Fruit fly (Drosophila melanogaster) whole organism, pupa: ENCODE measurements around the gene CG14655.

Experiments
- CG17806 ChIP-seq: fragments of 200-800 bp; sonication (Bioruptor generic); optimal IDR thresholded peaks from 2 replicates; lab custom pipeline; 2018; ENCODE audit warnings: missing biosample characterization, mild to moderate bottlenecking, missing genetic modification characterization, moderate library complexity
- CG32121 ChIP-seq: fragments of 200-800 bp; sonication (Bioruptor generic); IDR thresholded peaks from 2 replicates; pipeline ENCODE4 v1.3.6; 2022; ENCODE audit warnings: missing biosample characterization, missing genetic modification characterization
- CG34367 ChIP-seq: fragments of 200-800 bp; sonication (Bioruptor generic); optimal IDR thresholded peaks from 2 replicates; lab custom pipeline; 2018; ENCODE audit warnings: missing biosample characterization, mild to moderate bottlenecking, missing genetic modification characterization
- CG8301 ChIP-seq: fragments of 200-800 bp; sonication (Bioruptor generic); optimal IDR thresholded peaks from 2 replicates; lab custom pipeline; 2018; ENCODE audit warnings: missing biosample characterization, mild to moderate bottlenecking, missing genetic modification characterization
- D1 ChIP-seq: fragments of 200-800 bp; sonication (Bioruptor generic); optimal IDR thresholded peaks from 2 replicates; lab custom pipeline; 2018; ENCODE audit warnings: missing biosample characterization, mild to moderate bottlenecking, missing genetic modification characterization, moderate library complexity
- Pif1A ChIP-seq: fragments of 200-800 bp; sonication (Bioruptor generic); optimal IDR thresholded peaks from 3 replicates; lab custom pipeline; 2016; ENCODE audit warnings: missing biosample characterization, missing genetic modification characterization
- Snoo ChIP-seq: fragments of 200-800 bp; sonication (Bioruptor generic); optimal IDR thresholded peaks from 3 replicates; lab custom pipeline; 2017; ENCODE audit warnings: missing biosample characterization, mild to moderate bottlenecking, missing genetic modification characterization, inconsistent platforms
- fd96Ca ChIP-seq: fragments of 200-800 bp; sonication (Bioruptor generic); IDR thresholded peaks from 3 replicates; pipeline ENCODE4 v1.3.6; 2022; ENCODE audit warnings: missing biosample characterization, missing genetic modification characterization
- gl ChIP-seq: fragments of 200-800 bp; sonication (Bioruptor generic); optimal IDR thresholded peaks from 2 replicates; lab custom pipeline; 2018; ENCODE audit warnings: missing biosample characterization, mild to moderate bottlenecking, missing genetic modification characterization
- rn ChIP-seq: fragments of 200-800 bp; sonication (Bioruptor generic); IDR thresholded peaks from 2 replicates; pipeline ENCODE4 v1.3.6; 2022; ENCODE audit warnings: missing biosample characterization, missing genetic modification characterization

- 0 out of 2 replicates have a peak, but pooled peaks have one; percentile 19 for TF ChIP-seq rn
- TF ChIP-seq fd96Ca (GFP tag; lab: Robert Waterston, UW), result peak; percentile 66; the same call in 2 of the 3 replicates
- peak; percentile 10 for TF ChIP-seq Snoo
- peak; percentile 56 for TF ChIP-seq CG8301 (tag; lab: Kevin White, UChicago)
- peak; percentile 74 for TF ChIP-seq gl
- TF ChIP-seq CG34367 (tag; lab: Kevin White, UChicago), result peak; percentile 62
- peak; percentile 81 for TF ChIP-seq Pif1A (GFP tag; lab: Kevin White, UChicago)
- TF ChIP-seq CG17806, result peak; percentile 44
- no peak for TF ChIP-seq D1 (tag; lab: Kevin White, UChicago)
- TF ChIP-seq CG32121 (GFP tag; lab: Robert Waterston, UW), result peak; percentile 63
Observed at dm6 chr3R:4740592-4741500, 39.3 kb downstream of the CG14655 start.
